Worm (Caenorhabditis elegans): ENCODE data around the gene C03H5.4.

C03H5.4 gene

DNA sequence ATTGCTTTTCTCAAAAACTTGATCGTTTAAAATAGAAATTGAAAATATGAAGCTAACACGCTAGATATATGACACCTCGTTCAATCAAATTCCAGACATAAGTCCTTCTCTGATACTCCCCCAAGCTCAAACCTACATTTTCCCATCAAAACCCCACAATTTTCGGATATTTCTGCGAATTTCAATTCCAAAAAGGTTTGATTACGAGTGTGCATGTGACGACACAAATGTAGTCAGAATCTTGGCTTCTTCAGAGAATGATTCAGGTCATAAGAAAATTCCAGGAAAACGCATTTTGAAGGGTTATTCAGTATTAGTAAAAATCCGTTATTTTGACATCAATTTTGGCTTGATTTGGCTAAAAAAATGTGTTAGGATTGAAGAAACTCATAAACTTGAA is 40.2 kb upstream of the C03H5.4 start:
- TF ChIP-seq bed-2 (GFP tag; IDR thresholded peaks at IDR 0.05) (no peak), lin-54 (GFP tag; optimal IDR thresholded peaks at IDR 0.05) (no peak), ceh-100 (GFP tag; IDR thresholded peaks at IDR 0.05) (no peak), nhr-80 (tag; optimal IDR thresholded peaks at IDR 0.05) (no peak), unc-130 (GFP tag; optimal IDR thresholded peaks at IDR 0.05) (no peak), hlh-26 (GFP tag; conservative IDR thresholded peaks at IDR 0.05) (no peak), D2030.7 (GFP tag; IDR thresholded peaks at IDR 0.05) (no peak), ceh-27 (GFP tag; optimal IDR thresholded peaks at IDR 0.05) (no peak), mcd-1 (GFP tag; IDR thresholded peaks at IDR 0.05) (no peak), mel-28 (tag; optimal IDR thresholded peaks at IDR 0.05; ENCODE audit: borderline replicate concordance) (no peak)

DNA sequence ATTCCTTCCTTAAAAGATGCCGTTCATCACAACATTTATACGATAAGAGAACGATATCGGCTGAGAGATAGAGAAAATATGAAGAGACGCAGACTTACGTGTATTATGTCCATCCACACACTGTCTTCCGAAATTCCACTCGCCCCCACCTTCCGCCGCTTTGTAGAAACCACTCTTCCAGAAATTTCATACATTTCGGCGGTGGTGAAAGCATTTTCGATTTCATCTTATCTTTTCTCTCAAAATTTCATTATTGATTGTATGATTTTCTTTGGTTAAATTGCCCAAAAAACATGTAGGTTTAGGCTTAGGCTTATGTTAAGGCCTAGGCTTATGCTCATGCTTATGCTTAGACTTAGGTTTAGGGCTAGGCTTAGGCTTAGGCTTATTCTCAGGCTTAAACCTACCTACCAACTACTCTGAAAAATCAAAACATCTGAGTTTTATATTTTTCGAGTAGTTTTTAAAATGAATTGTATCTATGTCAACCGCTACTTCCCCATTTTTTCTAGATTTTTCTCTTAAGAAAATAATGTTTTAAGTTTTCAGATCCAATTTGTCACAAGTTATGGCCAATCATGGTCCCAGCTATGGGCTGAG is 37.7 kb upstream of the C03H5.4 start, which contains the start of gene cpn-2:
Gene cpn-2, plus strand, starts transcription at position 550 of the 600 bp plus-strand sequence.
- TF ChIP-seq D2030.7 (GFP tag; IDR thresholded peaks at IDR 0.05) (no peak), madf-3 (GFP tag; IDR thresholded peaks at IDR 0.05) (no peak), snpc-1.1 (tag; optimal IDR thresholded peaks at IDR 0.05; ENCODE audit: insufficient read depth) (no peak), unc-62 (GFP tag; optimal IDR thresholded peaks at IDR 0.05) (no peak), T26A5.8 (tag; optimal IDR thresholded peaks at IDR 0.05) (no peak), B0336.3 (GFP tag; IDR thresholded peaks at IDR 0.05) (no peak), hmg-1.2 (GFP tag; IDR thresholded peaks at IDR 0.05) (no peak), C06A6.2 (GFP tag; conservative IDR thresholded peaks at IDR 0.05) (no peak), snpc-4 (GFP tag; optimal IDR thresholded peaks at IDR 0.05) (no peak), snpc-4 (tag; optimal IDR thresholded peaks at IDR 0.05) (no peak), ztf-25 (GFP tag; IDR thresholded peaks at IDR 0.05) (no peak), dpff-1 (tag; optimal IDR thresholded peaks at IDR 0.05) (no peak), T07F8.4 (tag; optimal IDR thresholded peaks at IDR 0.05) (no peak), lin-40 (tag; optimal IDR thresholded peaks at IDR 0.05) (no peak), nhr-27 (tag; optimal IDR thresholded peaks at IDR 0.05) (no peak), lin-26 (GFP tag; IDR thresholded peaks at IDR 0.05) (no peak), nfya-1 (tag; optimal IDR thresholded peaks at IDR 0.05; ENCODE audit: borderline replicate concordance, insufficient read depth) (no peak), hlh-26 (GFP tag; conservative IDR thresholded peaks at IDR 0.05) (no peak), somi-1 (GFP tag; optimal IDR thresholded peaks at IDR 0.05) (no peak), zim-3 (tag; optimal IDR thresholded peaks at IDR 0.05) (no peak)

- TF ChIP-seq ztf-6 (GFP tag; IDR thresholded peaks at IDR 0.05) (no peak), hlh-12 (tag; optimal IDR thresholded peaks at IDR 0.05) (no peak), tlf-1 (GFP tag; optimal IDR thresholded peaks at IDR 0.05) (no peak), gei-17 (GFP tag; optimal IDR thresholded peaks at IDR 0.05) (no peak), ceh-79 (tag; optimal IDR thresholded peaks at IDR 0.05) (no peak), B0019.2 (GFP tag; conservative IDR thresholded peaks at IDR 0.05) (no peak), K12H6.12 (tag; optimal IDR thresholded peaks at IDR 0.05) (no peak), hrde-1 (tag; optimal IDR thresholded peaks at IDR 0.05; ENCODE audit: borderline replicate concordance) (no peak)
Observed at ce11 chrII:340224-340623, 34.8 kb upstream of the C03H5.4 start, which contains the start of gene clc-31. clc-31 (plus strand) TSS chrII:340524.
